Worm (Caenorhabditis elegans): ENCODE measurements around the gene Y75B8A.32.

Gene Y75B8A.32

ce11 chrIII:12307475-12307874 is 50.9 kb downstream of the Y75B8A.32 start, which contains the start of gene pqn-92:
pqn-92 (plus strand) TSS chrIII:12307781.
- TF ChIP-seq unc-62 (GFP tag; optimal IDR thresholded peaks at IDR 0.05) = no peak

All from whole organism, dauer.